Worm (Caenorhabditis elegans) whole organism, mixed stage, embryonic: ENCODE measurements around the gene T02E9.6.

Source experiments
- M03D4.4 ChIP-seq: sonication (generic microtip); optimal IDR thresholded peaks from 2 replicates; lab custom pipeline; 2017; ENCODE audit warnings: mild to moderate bottlenecking, missing genetic modification characterization, missing compliant biosample characterization
- bed-3 ChIP-seq: fragments of 200-800 bp; sonication (Bioruptor generic); optimal IDR thresholded peaks from 3 replicates; lab custom pipeline; 2018; ENCODE audit warnings: mild to moderate bottlenecking, missing genetic modification characterization, moderate library complexity, missing compliant biosample characterization
- blmp-1 ChIP-seq: fragments of 150-350 bp; optimal IDR thresholded peaks from 2 replicates; lab custom pipeline; 2014; ENCODE audit warnings: missing biosample characterization, missing genetic modification characterization
- ceh-39 ChIP-seq: fragments of 150-350 bp; optimal IDR thresholded peaks from 2 replicates; lab custom pipeline; 2014; ENCODE audit warnings: missing biosample characterization, missing genetic modification characterization
- ceh-43 ChIP-seq: fragments of 200-800 bp; sonication (Bioruptor generic); optimal IDR thresholded peaks from 2 replicates; lab custom pipeline; 2018; ENCODE audit warnings: mild to moderate bottlenecking, missing genetic modification characterization, moderate library complexity, missing compliant biosample characterization
- ceh-83 ChIP-seq: fragments of 200-800 bp; sonication (Bioruptor generic); optimal IDR thresholded peaks from 2 replicates; lab custom pipeline; 2018; ENCODE audit warnings: mild to moderate bottlenecking, missing genetic modification characterization, missing compliant biosample characterization
- ces-1 ChIP-seq: fragments of 150-350 bp; optimal IDR thresholded peaks from 2 replicates; lab custom pipeline; 2014; ENCODE audit warnings: missing biosample characterization, missing genetic modification reagents, missing genetic modification characterization
- cnd-1 ChIP-seq: fragments of 200-800 bp; sonication (Bioruptor generic); optimal IDR thresholded peaks from 2 replicates; lab custom pipeline; 2018; ENCODE audit warnings: mild to moderate bottlenecking, missing genetic modification characterization, missing compliant biosample characterization
- drap-1 ChIP-seq: fragments of 200-800 bp; sonication (Bioruptor generic); optimal IDR thresholded peaks from 3 replicates; lab custom pipeline; 2018; ENCODE audit warnings: mild to moderate bottlenecking, missing genetic modification characterization, missing compliant biosample characterization
- elt-1 ChIP-seq: sonication (generic microtip); optimal IDR thresholded peaks from 2 replicates; lab custom pipeline; 2017; ENCODE audit warnings: missing genetic modification characterization, mild to moderate bottlenecking, missing compliant biosample characterization, antibody characterized with exemption, moderate library complexity, borderline replicate concordance; ENCODE audit not compliant: insufficient read depth
- elt-3 ChIP-seq: fragments of 150-350 bp; optimal IDR thresholded peaks from 2 replicates; lab custom pipeline; 2014; ENCODE audit warnings: missing biosample characterization, missing genetic modification characterization
- flh-1 ChIP-seq: fragments of 200-800 bp; sonication (Bioruptor generic); optimal IDR thresholded peaks from 2 replicates; lab custom pipeline; 2018; ENCODE audit warnings: mild to moderate bottlenecking, missing genetic modification characterization, moderate library complexity, missing compliant biosample characterization
- ham-2 ChIP-seq: fragments of 200-800 bp; sonication (Bioruptor generic); optimal IDR thresholded peaks from 2 replicates; lab custom pipeline; 2018; ENCODE audit warnings: mild to moderate bottlenecking, missing genetic modification characterization, missing compliant biosample characterization
- hlh-1 ChIP-seq: fragments of 150-350 bp; optimal IDR thresholded peaks from 2 replicates; lab custom pipeline; 2014; ENCODE audit warnings: missing biosample characterization, missing genetic modification reagents, missing genetic modification characterization
- lin-13 ChIP-seq: fragments of 150-350 bp; optimal IDR thresholded peaks from 2 replicates; lab custom pipeline; 2014; ENCODE audit warnings: missing biosample characterization, missing genetic modification characterization
- lin-32 ChIP-seq: fragments of 200-800 bp; sonication (Bioruptor generic); optimal IDR thresholded peaks from 2 replicates; lab custom pipeline; 2018; ENCODE audit warnings: mild to moderate bottlenecking, missing genetic modification characterization, missing compliant biosample characterization
- lsy-2 ChIP-seq: fragments of 150-350 bp; optimal IDR thresholded peaks from 2 replicates; lab custom pipeline; 2014; ENCODE audit warnings: missing biosample characterization, missing genetic modification characterization
- mab-5 ChIP-seq: fragments of 150-350 bp; optimal IDR thresholded peaks from 2 replicates; lab custom pipeline; 2014; ENCODE audit warnings: missing biosample characterization, missing genetic modification characterization
- mep-1 ChIP-seq: fragments of 150-350 bp; optimal IDR thresholded peaks from 2 replicates; lab custom pipeline; 2017; ENCODE audit warnings: missing biosample characterization, missing genetic modification reagents, missing genetic modification characterization, inconsistent platforms
- mls-2 ChIP-seq: sonication (generic microtip); optimal IDR thresholded peaks from 2 replicates; lab custom pipeline; 2016; ENCODE audit warnings: mild to moderate bottlenecking, missing genetic modification characterization, moderate library complexity, missing compliant biosample characterization
- nhr-12 ChIP-seq: fragments of 150-350 bp; optimal IDR thresholded peaks from 2 replicates; lab custom pipeline; 2014; ENCODE audit warnings: missing biosample characterization, missing genetic modification characterization
- nhr-2 ChIP-seq: fragments of 150-350 bp; optimal IDR thresholded peaks from 2 replicates; lab custom pipeline; 2014; ENCODE audit warnings: missing biosample characterization, missing genetic modification characterization
- nhr-28 ChIP-seq: fragments of 150-350 bp; optimal IDR thresholded peaks from 2 replicates; lab custom pipeline; 2014; ENCODE audit warnings: missing biosample characterization, missing genetic modification characterization
- nhr-76 ChIP-seq: sonication (generic microtip); optimal IDR thresholded peaks from 2 replicates; lab custom pipeline; 2017; ENCODE audit warnings: missing biosample characterization, missing genetic modification characterization
- pha-4 ChIP-seq: fragments of 150-350 bp; optimal IDR thresholded peaks from 2 replicates; lab custom pipeline; 2018; ENCODE audit warnings: missing biosample characterization, missing genetic modification reagents, missing genetic modification characterization
- sem-2 ChIP-seq: fragments of 200-800 bp; sonication (Bioruptor generic); optimal IDR thresholded peaks from 2 replicates; lab custom pipeline; 2018; ENCODE audit warnings: mild to moderate bottlenecking, missing genetic modification characterization, missing compliant biosample characterization
- snpc-4 ChIP-seq: fragments of 150-350 bp; optimal IDR thresholded peaks from 2 replicates; lab custom pipeline; 2014; ENCODE audit warnings: missing biosample characterization, missing genetic modification characterization
- sptf-1 ChIP-seq: sonication (generic microtip); optimal IDR thresholded peaks from 2 replicates; lab custom pipeline; 2017; ENCODE audit warnings: mild to moderate bottlenecking, missing genetic modification characterization, moderate library complexity, missing compliant biosample characterization
- unc-120 ChIP-seq: sonication (generic microtip); optimal IDR thresholded peaks from 2 replicates; lab custom pipeline; 2017; ENCODE audit warnings: missing genetic modification characterization, missing compliant biosample characterization; ENCODE audit not compliant: poor library complexity, severe bottlenecking
- unc-39 ChIP-seq: fragments of 150-350 bp; optimal IDR thresholded peaks from 2 replicates; lab custom pipeline; 2014; ENCODE audit warnings: missing biosample characterization, missing genetic modification characterization
- unc-62 ChIP-seq: fragments of 150-350 bp; optimal IDR thresholded peaks from 2 replicates; lab custom pipeline; 2014; ENCODE audit warnings: missing biosample characterization, missing genetic modification reagents, missing genetic modification characterization
- ztf-11 ChIP-seq: fragments of 150-350 bp; optimal IDR thresholded peaks from 2 replicates; lab custom pipeline; 2014; ENCODE audit warnings: missing biosample characterization, missing genetic modification characterization

The T02E9.6 gene

ce11 chrV:11314025-11314880, 19.8 kb downstream of the T02E9.6 start (continued):
- TF ChIP-seq M03D4.4 = peak; percentile 99
- peak; percentile 98 for TF ChIP-seq unc-120 (tag; lab: Kevin White, UChicago)
- peak; percentile 96 for TF ChIP-seq hlh-1 (tag; lab: Kevin White, UChicago)
- peak; percentile 100 for TF ChIP-seq lin-32 (GFP tag; lab: Kevin White, UChicago)

ce11 chrV:11312904-11313303, 21.2 kb downstream of the T02E9.6 start:
- TF ChIP-seq ceh-43 = no peak
- no peak for TF ChIP-seq unc-39 (tag; lab: Kevin White, UChicago)
- no peak for TF ChIP-seq pha-4
- TF ChIP-seq flh-1 (GFP tag; lab: Kevin White, UChicago) = no peak
- TF ChIP-seq unc-62 (GFP tag; lab: Kevin White, UChicago) = no peak

- TF ChIP-seq nhr-12 (tag; lab: Kevin White, UChicago) (no peak), drap-1 (GFP tag; lab: Kevin White, UChicago) (no peak), elt-3 (no peak), snpc-4 (no peak), hlh-1 (tag; lab: Kevin White, UChicago) (no peak), sptf-1 (no peak), mep-1 (no peak), M03D4.4 (no peak), ham-2 (no peak), cnd-1 (tag; lab: Kevin White, UChicago) (no peak), ceh-43 (no peak), flh-1 (GFP tag; lab: Kevin White, UChicago) (no peak), ceh-39 (tag; lab: Kevin White, UChicago) (no peak), ceh-83 (GFP tag; lab: Kevin White, UChicago) (no peak), pha-4 (no peak), nhr-2 (no peak), unc-120 (tag; lab: Kevin White, UChicago) (no peak), ztf-11 (tag; lab: Kevin White, UChicago) (no peak), nhr-76 (no peak), nhr-28 (tag; lab: Kevin White, UChicago) (no peak)
Observed at ce11 chrV:11311013-11311472, 23.1 kb downstream of the T02E9.6 start, which contains the start of gene T03F7.7. TSS of gene T03F7.7 (plus strand) at chrV:11311422.

- TF ChIP-seq unc-62 (GFP tag; lab: Kevin White, UChicago) (peak; percentile 79), elt-1 (tag; lab: Kevin White, UChicago) (no peak), unc-120 (tag; lab: Kevin White, UChicago) (peak; percentile 66), hlh-1 (tag; lab: Kevin White, UChicago) (peak; percentile 64)
Observed at ce11 chrV:11308915-11309314, 25.2 kb downstream of the T02E9.6 start.

DNA sequence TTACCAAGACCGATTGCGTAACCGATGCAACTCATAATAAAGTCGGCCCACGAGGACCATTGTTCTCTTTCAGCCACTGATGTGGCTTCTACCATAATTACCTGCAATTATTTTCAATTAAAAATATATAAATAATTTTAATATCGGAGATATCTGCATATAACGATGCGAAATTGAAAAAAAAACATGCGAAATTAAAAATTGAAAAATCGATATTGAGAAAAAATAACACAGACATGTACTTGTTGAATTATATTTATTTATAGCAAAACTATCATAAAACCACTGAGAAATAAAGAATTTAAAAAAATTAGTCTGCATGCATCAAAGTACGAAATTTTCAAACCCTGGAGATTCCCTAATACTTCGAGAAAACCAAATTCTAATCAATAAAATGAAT, 25.7 kb downstream of the T02E9.6 start, which contains the start of gene snf-11:
snf-11 (minus strand) TSS at position 101 of the 400 bp plus-strand sequence.
- no peak for TF ChIP-seq lin-13 (tag; lab: Kevin White, UChicago)
- no peak for TF ChIP-seq pha-4
- TF ChIP-seq blmp-1 (tag; lab: Kevin White, UChicago) = no peak
- TF ChIP-seq mls-2 (tag; lab: Kevin White, UChicago) = no peak
- no peak for TF ChIP-seq elt-1 (tag; lab: Kevin White, UChicago)
- no peak for TF ChIP-seq unc-120 (tag; lab: Kevin White, UChicago)
- no peak for TF ChIP-seq bed-3
- TF ChIP-seq ham-2 = no peak
- no peak for TF ChIP-seq ztf-11 (tag; lab: Kevin White, UChicago)
- TF ChIP-seq lin-32 (GFP tag; lab: Kevin White, UChicago) = no peak
- TF ChIP-seq mab-5 (tag; lab: Kevin White, UChicago) = no peak
- no peak for TF ChIP-seq mep-1
- TF ChIP-seq nhr-28 (tag; lab: Kevin White, UChicago) = no peak
- no peak for TF ChIP-seq elt-3
- no peak for TF ChIP-seq ceh-83 (GFP tag; lab: Kevin White, UChicago)
- no peak for TF ChIP-seq lsy-2
- TF ChIP-seq sem-2 (GFP tag; lab: Kevin White, UChicago) = no peak
- TF ChIP-seq ces-1 (GFP tag; lab: Kevin White, UChicago) = no peak
